Fruit fly (Drosophila melanogaster) whole organism, adult: Measurements from ENCODE around the gene CG34293.

Experiments used
- CG11617 ChIP-seq: fragments of 200-800 bp; sonication (Bioruptor generic); optimal IDR thresholded peaks from 2 replicates; lab custom pipeline; 2017; ENCODE audit warnings: mild to moderate bottlenecking, missing biosample characterization, missing genetic modification reagents, missing genetic modification characterization
- CG1620 ChIP-seq: fragments of 200-800 bp; sonication (Bioruptor generic); optimal IDR thresholded peaks from 2 replicates; lab custom pipeline; 2016; ENCODE audit warnings: missing biosample characterization, missing genetic modification characterization
- CG33017 ChIP-seq: fragments of 200-800 bp; sonication (Bioruptor generic); optimal IDR thresholded peaks from 2 replicates; lab custom pipeline; 2018; ENCODE audit warnings: missing biosample characterization, mild to moderate bottlenecking, missing genetic modification characterization, moderate library complexity
- CG7101 ChIP-seq: fragments of 200-800 bp; sonication (Bioruptor generic); optimal IDR thresholded peaks from 2 replicates; lab custom pipeline; 2018; ENCODE audit warnings: missing biosample characterization, mild to moderate bottlenecking, missing genetic modification characterization, moderate library complexity
- Clk ChIP-seq: fragments of 200-800 bp; sonication (Bioruptor generic); optimal IDR thresholded peaks from 2 replicates; lab custom pipeline; 2017; ENCODE audit warnings: missing biosample characterization, missing genetic modification characterization
- bab1 ChIP-seq: fragments of 200-800 bp; sonication (Bioruptor generic); optimal IDR thresholded peaks from 3 replicates; lab custom pipeline; 2019; ENCODE audit warnings: missing biosample characterization, mild to moderate bottlenecking, missing genetic modification characterization, moderate library complexity
- cnc ChIP-seq, 2 experiments: fragments of >200 bp; optimal IDR thresholded peaks; 2 replicates each; lab custom pipeline; 2017
- pad ChIP-seq: fragments of 200-800 bp; sonication (Bioruptor generic); optimal IDR thresholded peaks from 3 replicates; lab custom pipeline; 2017; ENCODE audit warnings: missing biosample characterization, missing genetic modification characterization, mild to moderate bottlenecking, moderate library complexity, missing genetic modification reagents
- tj ChIP-seq: fragments of 200-800 bp; sonication (Bioruptor generic); optimal IDR thresholded peaks from 3 replicates; lab custom pipeline; 2017; ENCODE audit warnings: missing biosample characterization, mild to moderate bottlenecking, missing genetic modification characterization, moderate library complexity

- TF ChIP-seq CG33017 (tag; lab: Kevin White, UChicago) (no peak), pad (GFP tag; lab: Kevin White, UChicago) (no peak), CG7101 (tag; lab: Kevin White, UChicago) (no peak), tj (no peak), CG1620 (GFP tag; lab: Kevin White, UChicago) (no peak), CG11617 (GFP tag; lab: Kevin White, UChicago) (no peak), bab1 (GFP tag; lab: Kevin White, UChicago) (no peak), cnc (optimal IDR thresholded peaks at IDR 0.05; lab: Kevin White, UChicago) (no peak), Clk (GFP tag; lab: Kevin White, UChicago) (no peak)
These were observed 4.5 kb downstream of the CG34293 start, which contains the start of gene CG5909 for dm6 chr3R:27160858-27161257.
